Fruit fly (Drosophila melanogaster) whole organism, embryonic: ENCODE data around the gene CG10252.

Source experiments
- Asciz ChIP-seq: fragments of 200-800 bp; sonication (Bioruptor generic); optimal IDR thresholded peaks from 2 replicates; lab custom pipeline; 2017; ENCODE audit warnings: missing biosample characterization, mild to moderate bottlenecking, missing genetic modification characterization, missing genetic modification reagents
- C15 ChIP-seq: fragments of 200-800 bp; sonication (Bioruptor generic); IDR thresholded peaks from 3 replicates; pipeline ENCODE4 v1.3.6; 2022; ENCODE audit warnings: missing biosample characterization, missing genetic modification characterization
- CG10565 ChIP-seq: fragments of 200-800 bp; sonication (Bioruptor generic); optimal IDR thresholded peaks from 3 replicates; lab custom pipeline; 2016; ENCODE audit warnings: missing biosample characterization, mild to moderate bottlenecking, missing genetic modification characterization
- CG10654 ChIP-seq: fragments of 200-800 bp; sonication (Bioruptor generic); optimal IDR thresholded peaks from 2 replicates; lab custom pipeline; 2016; ENCODE audit warnings: missing biosample characterization, missing genetic modification characterization
- CG12219 ChIP-seq: fragments of 200-800 bp; sonication (Bioruptor generic); optimal IDR thresholded peaks from 3 replicates; lab custom pipeline; 2018; ENCODE audit warnings: missing biosample characterization, mild to moderate bottlenecking, missing genetic modification characterization
- CG12659 ChIP-seq: fragments of 200-800 bp; sonication (Bioruptor generic); optimal IDR thresholded peaks from 3 replicates; lab custom pipeline; 2017; ENCODE audit warnings: mild to moderate bottlenecking, missing biosample characterization, missing genetic modification reagents, missing genetic modification characterization
- CG12769 ChIP-seq: fragments of 200-800 bp; sonication (Bioruptor generic); optimal IDR thresholded peaks from 2 replicates; lab custom pipeline; 2019; ENCODE audit warnings: missing biosample characterization, mild to moderate bottlenecking, missing genetic modification characterization, moderate library complexity
- CG13287 ChIP-seq: fragments of 200-800 bp; sonication (Bioruptor generic); IDR thresholded peaks from 2 replicates; pipeline ENCODE4 v1.3.6; 2022; ENCODE audit warnings: missing biosample characterization, missing genetic modification characterization; ENCODE audit not compliant: partially characterized antibody
- CG13894 ChIP-seq: fragments of 200-800 bp; sonication (Bioruptor generic); optimal IDR thresholded peaks from 3 replicates; lab custom pipeline; 2018; ENCODE audit warnings: missing biosample characterization, mild to moderate bottlenecking, missing genetic modification characterization, moderate library complexity
- CG14050 ChIP-seq: fragments of 200-800 bp; sonication (Bioruptor generic); IDR thresholded peaks from 3 replicates; pipeline ENCODE4 v1.3.6; 2022; ENCODE audit warnings: missing biosample characterization, missing genetic modification characterization
- CG1602 ChIP-seq: fragments of 200-800 bp; sonication (Bioruptor generic); optimal IDR thresholded peaks from 3 replicates; lab custom pipeline; 2016; ENCODE audit warnings: missing biosample characterization, missing genetic modification characterization
- CG1792 ChIP-seq: fragments of 200-800 bp; sonication (Bioruptor generic); optimal IDR thresholded peaks from 2 replicates; lab custom pipeline; 2016; ENCODE audit warnings: missing biosample characterization, missing genetic modification characterization
- CG2678 ChIP-seq: fragments of 200-800 bp; sonication (Bioruptor generic); optimal IDR thresholded peaks from 3 replicates; lab custom pipeline; 2019; ENCODE audit warnings: missing biosample characterization, mild to moderate bottlenecking, missing genetic modification characterization, moderate library complexity
- CG2875 ChIP-seq: fragments of 200-800 bp; sonication (Bioruptor generic); optimal IDR thresholded peaks from 2 replicates; lab custom pipeline; 2017; ENCODE audit warnings: missing biosample characterization, mild to moderate bottlenecking, missing genetic modification characterization, missing genetic modification reagents
- CG32532 ChIP-seq: fragments of 200-800 bp; sonication (Bioruptor generic); IDR thresholded peaks from 2 replicates; pipeline ENCODE4 v1.3.6; 2022; ENCODE audit warnings: missing biosample characterization, missing genetic modification characterization
- CG3281 ChIP-seq: fragments of 200-800 bp; sonication (Bioruptor generic); optimal IDR thresholded peaks from 3 replicates; lab custom pipeline; 2017; ENCODE audit warnings: missing biosample characterization, mild to moderate bottlenecking, missing genetic modification characterization
- CG3847 ChIP-seq: fragments of 200-800 bp; sonication (Bioruptor generic); IDR thresholded peaks from 2 replicates; pipeline ENCODE4 v1.3.6; 2022; ENCODE audit warnings: missing biosample characterization, missing genetic modification characterization
- CG43689 ChIP-seq: fragments of 200-800 bp; sonication (Bioruptor generic); IDR thresholded peaks from 2 replicates; pipeline ENCODE4 v1.3.6; 2022; ENCODE audit warnings: missing biosample characterization, missing genetic modification characterization
- CG8388 ChIP-seq: fragments of 200-800 bp; sonication (Bioruptor generic); optimal IDR thresholded peaks from 2 replicates; lab custom pipeline; 2019; ENCODE audit warnings: missing biosample characterization, mild to moderate bottlenecking, missing genetic modification characterization, moderate library complexity
- CG9215 ChIP-seq: fragments of 200-800 bp; sonication (Bioruptor generic); IDR thresholded peaks from 2 replicates; pipeline ENCODE4 v1.3.6; 2022; ENCODE audit warnings: missing biosample characterization, missing genetic modification characterization
- CHES-1-like ChIP-seq: fragments of 200-800 bp; sonication (Bioruptor generic); optimal IDR thresholded peaks from 2 replicates; lab custom pipeline; 2016; ENCODE audit warnings: missing biosample characterization, missing genetic modification characterization
- CkIIα-i1 ChIP-seq: fragments of 200-800 bp; sonication (Bioruptor generic); IDR thresholded peaks from 2 replicates; pipeline ENCODE4 v1.3.6; 2022; ENCODE audit warnings: missing biosample characterization, missing genetic modification characterization
- D ChIP-seq, 2 experiments: fragments of 200-800 bp in 1 of 2; fragments of >200 bp in 1 of 2; sonication (Bioruptor generic) in 1 of 2; optimal IDR thresholded peaks; 2 replicates in 1 of 2; 3 replicates in 1 of 2; lab custom pipeline; 2017; ENCODE audit warnings: mild to moderate bottlenecking in 1 of 2, missing biosample characterization in 1 of 2, missing genetic modification characterization in 1 of 2, missing genetic modification reagents in 1 of 2
- Doc3 ChIP-seq: fragments of 200-800 bp; sonication (Bioruptor generic); IDR thresholded peaks from 3 replicates; pipeline ENCODE4 v1.3.6; 2022; ENCODE audit warnings: missing biosample characterization, missing genetic modification characterization; ENCODE audit not compliant: partially characterized antibody
- H2.0 ChIP-seq: fragments of 200-800 bp; sonication (Bioruptor generic); IDR thresholded peaks from 2 replicates; pipeline ENCODE4 v1.3.6; 2022; ENCODE audit warnings: missing biosample characterization, missing genetic modification characterization
- Hey ChIP-seq: fragments of 200-800 bp; sonication (Bioruptor generic); optimal IDR thresholded peaks from 3 replicates; lab custom pipeline; 2018; ENCODE audit warnings: missing biosample characterization, mild to moderate bottlenecking, missing genetic modification characterization
- Kr ChIP-seq: fragments of 200-800 bp; sonication (Bioruptor generic); optimal IDR thresholded peaks from 2 replicates; lab custom pipeline; 2017; ENCODE audit warnings: missing biosample characterization, mild to moderate bottlenecking, missing genetic modification characterization
- PHDP ChIP-seq: fragments of 200-800 bp; sonication (Bioruptor generic); optimal IDR thresholded peaks from 3 replicates; lab custom pipeline; 2018; ENCODE audit warnings: missing biosample characterization, mild to moderate bottlenecking, missing genetic modification characterization, moderate library complexity
- Six4 ChIP-seq: fragments of 200-800 bp; sonication (Bioruptor generic); optimal IDR thresholded peaks from 2 replicates; lab custom pipeline; 2016; ENCODE audit warnings: missing biosample characterization, missing genetic modification characterization
- Sox102F ChIP-seq: fragments of 200-800 bp; sonication (Bioruptor generic); optimal IDR thresholded peaks from 2 replicates; lab custom pipeline; 2018; ENCODE audit warnings: missing biosample characterization, mild to moderate bottlenecking, missing genetic modification characterization, moderate library complexity
- ash1 ChIP-seq: fragments of 200-800 bp; sonication (Bioruptor generic); optimal IDR thresholded peaks from 2 replicates; lab custom pipeline; 2018; ENCODE audit warnings: missing biosample characterization, mild to moderate bottlenecking, missing genetic modification characterization
- cas ChIP-seq: fragments of 200-800 bp; sonication (Bioruptor generic); IDR thresholded peaks from 2 replicates; pipeline ENCODE4 v1.3.6; 2022; ENCODE audit warnings: missing biosample characterization, missing genetic modification characterization
- chn ChIP-seq: fragments of 200-800 bp; sonication (Bioruptor generic); optimal IDR thresholded peaks from 2 replicates; lab custom pipeline; 2016; ENCODE audit warnings: missing biosample characterization, missing genetic modification characterization
- crol ChIP-seq: fragments of 200-800 bp; sonication (Bioruptor generic); IDR thresholded peaks from 2 replicates; pipeline ENCODE4 v1.3.6; 2022; ENCODE audit warnings: missing biosample characterization, missing genetic modification characterization
- cwo ChIP-seq: fragments of 200-800 bp; sonication (Bioruptor generic); optimal IDR thresholded peaks from 3 replicates; lab custom pipeline; 2017; ENCODE audit warnings: missing biosample characterization, missing genetic modification characterization, mild to moderate bottlenecking, moderate library complexity, missing genetic modification reagents
- dmrt99B ChIP-seq: fragments of 200-800 bp; sonication (Bioruptor generic); optimal IDR thresholded peaks from 2 replicates; lab custom pipeline; 2018; ENCODE audit warnings: missing biosample characterization, mild to moderate bottlenecking, missing genetic modification characterization, moderate library complexity
- esg ChIP-seq: fragments of 200-800 bp; sonication (Bioruptor generic); conservative IDR thresholded peaks from 2 replicates; pipeline ENCODE4 v1.3.6; 2022; ENCODE audit warnings: missing biosample characterization, missing genetic modification characterization
- grn ChIP-seq: fragments of 200-800 bp; sonication (Bioruptor generic); optimal IDR thresholded peaks from 3 replicates; lab custom pipeline; 2017; ENCODE audit warnings: missing biosample characterization, missing genetic modification characterization
- h ChIP-seq: fragments of >200 bp; optimal IDR thresholded peaks from 2 replicates; lab custom pipeline; 2017
- hkb ChIP-seq, 2 experiments: fragments of 200-800 bp in 1 of 2; fragments of >200 bp in 1 of 2; sonication (Bioruptor generic) in 1 of 2; IDR thresholded peaks in 1 of 2; optimal IDR thresholded peaks in 1 of 2; 2 replicates each; pipeline versions ENCODE4 v1.3.6 to Lab custom; 2017 to 2022; ENCODE audit warnings: missing biosample characterization in 1 of 2, missing genetic modification characterization in 1 of 2
- kah ChIP-seq: fragments of 200-800 bp; sonication (Bioruptor generic); optimal IDR thresholded peaks from 2 replicates; lab custom pipeline; 2018; ENCODE audit warnings: missing biosample characterization, mild to moderate bottlenecking, missing genetic modification characterization
- lola ChIP-seq, 3 experiments: fragments of >200 bp in 2 of 3; fragments of 200-800 bp in 1 of 3; sonication (Bioruptor generic) in 1 of 3; optimal IDR thresholded peaks; 2 replicates each; lab custom pipeline; 2017 to 2019; ENCODE audit warnings: missing biosample characterization in 3 of 3, missing genetic modification characterization in 3 of 3, mild to moderate bottlenecking in 1 of 3, moderate library complexity in 1 of 3
- ro ChIP-seq: fragments of 200-800 bp; sonication (Bioruptor generic); IDR thresholded peaks from 2 replicates; pipeline ENCODE4 v1.3.6; 2022; ENCODE audit warnings: missing biosample characterization, missing genetic modification characterization
- scrt ChIP-seq: fragments of 200-800 bp; sonication (Bioruptor generic); optimal IDR thresholded peaks from 2 replicates; lab custom pipeline; 2018; ENCODE audit warnings: missing biosample characterization, mild to moderate bottlenecking, missing genetic modification characterization, moderate library complexity
- sug ChIP-seq: fragments of 200-800 bp; optimal IDR thresholded peaks from 2 replicates; lab custom pipeline; 2019; ENCODE audit warnings: missing biosample characterization, mild to moderate bottlenecking, missing genetic modification characterization, moderate library complexity
- trem ChIP-seq: fragments of 200-800 bp; optimal IDR thresholded peaks from 3 replicates; lab custom pipeline; 2019; ENCODE audit warnings: missing biosample characterization, mild to moderate bottlenecking, missing genetic modification characterization, moderate library complexity
- tx ChIP-seq: fragments of 200-800 bp; sonication (Bioruptor generic); optimal IDR thresholded peaks from 2 replicates; lab custom pipeline; 2016; ENCODE audit warnings: missing biosample characterization, missing genetic modification characterization
- vvl ChIP-seq: fragments of 200-800 bp; sonication (Bioruptor generic); IDR thresholded peaks from 2 replicates; pipeline ENCODE4 v1.3.6; 2022; ENCODE audit warnings: missing biosample characterization, missing genetic modification characterization
- wek ChIP-seq: fragments of 200-800 bp; sonication (Bioruptor generic); optimal IDR thresholded peaks from 3 replicates; lab custom pipeline; 2018; ENCODE audit warnings: missing biosample characterization, mild to moderate bottlenecking, missing genetic modification characterization, moderate library complexity

CG10252 gene

dm6 chr3R:23646183-23646582 lies 49.9 kb downstream of the CG10252 start (continued):
- TF ChIP-seq CG3281 (GFP tag; lab: Kevin White, UChicago) (peak; percentile 45), trem (peak; percentile 33), D (optimal IDR thresholded peaks at IDR 0.05; lab: Kevin White, UChicago) (no peak), D (GFP tag; optimal IDR thresholded peaks at IDR 0.05; lab: Kevin White, UChicago) (peak; percentile 65), hkb (optimal IDR thresholded peaks at IDR 0.05; lab: Kevin White, UChicago) (no peak), hkb (GFP tag; IDR thresholded peaks at IDR 0.05; lab: Robert Waterston, UW) (peak; percentile 90), CkIIα-i1 (GFP tag; lab: Robert Waterston, UW) (no peak), CG2678 (tag; lab: Kevin White, UChicago) (peak; percentile 75), Kr (GFP tag; lab: Kevin White, UChicago) (no peak), CG8388 (GFP tag; lab: Kevin White, UChicago) (peak; percentile 56), H2.0 (GFP tag; lab: Robert Waterston, UW) (peak; percentile 80), Six4 (GFP tag; lab: Kevin White, UChicago) (peak; percentile 64), tx (GFP tag; lab: Kevin White, UChicago) (peak; percentile 62), CG12769 (peak; percentile 56), Doc3 (GFP tag; lab: Robert Waterston, UW) (no peak), Sox102F (GFP tag; lab: Kevin White, UChicago) (peak; percentile 88), sug (no peak), CG43689 (GFP tag; lab: Robert Waterston, UW) (peak; percentile 54), cas (GFP tag; lab: Robert Waterston, UW) (peak; percentile 65), cwo (GFP tag; lab: Kevin White, UChicago) (peak; percentile 58), CG10654 (peak; percentile 51), scrt (peak; percentile 20), CG13894 (tag; lab: Kevin White, UChicago) (no peak), CG3847 (GFP tag; lab: Robert Waterston, UW) (peak; percentile 42; the same call in 1 of the 2 replicates), CG2875 (GFP tag; lab: Kevin White, UChicago) (peak; percentile 60), CG1792 (GFP tag; lab: Kevin White, UChicago) (peak; percentile 11), CG10565 (GFP tag; lab: Kevin White, UChicago) (no peak), dmrt99B (tag; lab: Kevin White, UChicago) (peak; percentile 86), CG12659 (peak; percentile 54), lola (GFP tag; optimal IDR thresholded peaks at IDR 0.05; lab: Kevin White, UChicago) (peak in 1 of 3 experiments; percentile 36), Hey (tag; lab: Kevin White, UChicago) (no peak), CHES-1-like (GFP tag; lab: Kevin White, UChicago) (no peak), ash1 (no peak), h (lab: Kevin White, UChicago) (no peak), vvl (GFP tag; lab: Robert Waterston, UW) (peak; percentile 89), CG9215 (GFP tag; lab: Robert Waterston, UW) (peak; percentile 52), CG12219 (GFP tag; lab: Kevin White, UChicago) (peak; percentile 67), wek (GFP tag; lab: Kevin White, UChicago) (no peak), grn (GFP tag; lab: Kevin White, UChicago) (no peak), CG1602 (GFP tag; lab: Kevin White, UChicago) (peak; percentile 64), Asciz (GFP tag; lab: Kevin White, UChicago) (peak; percentile 70), CG13287 (GFP tag; lab: Robert Waterston, UW) (no peak), chn (GFP tag; lab: Kevin White, UChicago) (peak; percentile 75), ro (GFP tag; lab: Robert Waterston, UW) (peak; percentile 42; the same call in 1 of the 2 replicates), kah (peak; percentile 44), PHDP (tag; lab: Kevin White, UChicago) (peak; percentile 69), esg (GFP tag; lab: Robert Waterston, UW) (peak; percentile 75), CG32532 (GFP tag; lab: Robert Waterston, UW) (peak; percentile 62), C15 (GFP tag; lab: Robert Waterston, UW) (peak; percentile 46; the same call in 1 of the 3 replicates), crol (GFP tag; lab: Robert Waterston, UW) (no peak), CG14050 (peak; percentile 59; the same call in 2 of the 3 replicates)
